Worm (Caenorhabditis elegans): ENCODE data around the gene szy-20.

- TF ChIP-seq dao-5 (tag; optimal IDR thresholded peaks at IDR 0.05) (no peak), W03F9.2 (tag; optimal IDR thresholded peaks at IDR 0.05) (no peak), him-1 (tag; optimal IDR thresholded peaks at IDR 0.05) (no peak)
These were observed 8.7 kb downstream of the szy-20 start, which contains the start of gene cal-2 for ce11 chrII:8960414-8960813.

Data from whole organism, L4/young adult.